Fruit fly (Drosophila melanogaster): ENCODE results near the gene ebd1.

ebd1 gene

dm6 chr3L:633272-634254 lies 51.8 kb downstream of the ebd1 start:
- TF ChIP-seq rgr (GFP tag; optimal IDR thresholded peaks at IDR 0.05) (peak; percentile 47), psq (GFP tag; optimal IDR thresholded peaks at IDR 0.05) (peak; percentile 21), fru (GFP tag; optimal IDR thresholded peaks at IDR 0.05) (peak; percentile 57), Dfd (GFP tag; optimal IDR thresholded peaks at IDR 0.05) (peak; percentile 73), OdsH (GFP tag; optimal IDR thresholded peaks at IDR 0.05) (no peak), ey (GFP tag; optimal IDR thresholded peaks at IDR 0.05) (peak; percentile 61), br (GFP tag; optimal IDR thresholded peaks at IDR 0.05) (peak; percentile 39), HLH106 (tag; optimal IDR thresholded peaks at IDR 0.05) (peak; percentile 27), woc (GFP tag; optimal IDR thresholded peaks at IDR 0.05) (peak; percentile 20), Hnf4 (GFP tag; optimal IDR thresholded peaks at IDR 0.05) (no peak), dmrt93B (GFP tag; optimal IDR thresholded peaks at IDR 0.05) (peak; percentile 3), Hr83 (GFP tag; optimal IDR thresholded peaks at IDR 0.05; ENCODE audit: poor library complexity, severe bottlenecking) (no peak), CrebA (GFP tag; optimal IDR thresholded peaks at IDR 0.05; ENCODE audit: borderline replicate concordance) (no peak), brk (GFP tag; optimal IDR thresholded peaks at IDR 0.05) (no peak), dsf (GFP tag; optimal IDR thresholded peaks at IDR 0.05; ENCODE audit: borderline replicate concordance) (no peak), foxo (GFP tag; optimal IDR thresholded peaks at IDR 0.05) (peak in 1 of 2 experiments; percentile 53), sv (GFP tag; optimal IDR thresholded peaks at IDR 0.05) (peak; percentile 61), h (GFP tag; optimal IDR thresholded peaks at IDR 0.05) (peak; percentile 46)
